Worm (Caenorhabditis elegans): Measurements from ENCODE around the gene F13E9.12.

- TF ChIP-seq him-1 (tag; optimal IDR thresholded peaks at IDR 0.05) (no peak), dao-5 (tag; optimal IDR thresholded peaks at IDR 0.05) (no peak), W03F9.2 (tag; optimal IDR thresholded peaks at IDR 0.05) (no peak)
Measured at ce11 chrIV:10855049-10855448, 19.4 kb downstream of the F13E9.12 start, which contains the start of gene T11G6.3.
